Worm (Caenorhabditis elegans) whole organism, L4 larva: ENCODE data around the gene ZK637.15.

ENCODE experiments used
- R02D3.7 ChIP-seq: fragments of 150-350 bp; sonication (generic microtip); optimal IDR thresholded peaks from 3 replicates; lab custom pipeline; 2014; ENCODE audit warnings: missing biosample characterization, missing genetic modification characterization
- ama-1 ChIP-seq: fragments of 150-350 bp; optimal IDR thresholded peaks from 2 replicates; lab custom pipeline; 2014; ENCODE audit warnings: inconsistent platforms, mixed read lengths
- dmd-6 ChIP-seq: fragments of 200-800 bp; sonication (Bioruptor generic); IDR thresholded peaks from 2 replicates; pipeline ENCODE4 v1.3.6; 2022; ENCODE audit warnings: missing genetic modification reagents, missing genetic modification characterization, missing compliant biosample characterization
- dpl-1 ChIP-seq: fragments of 150-350 bp; optimal IDR thresholded peaks from 2 replicates; lab custom pipeline; 2014; ENCODE audit warnings: missing biosample characterization, missing genetic modification reagents, missing genetic modification characterization
- fkh-10 ChIP-seq: fragments of 150-350 bp; optimal IDR thresholded peaks from 2 replicates; lab custom pipeline; 2014; ENCODE audit warnings: missing biosample characterization, missing genetic modification reagents, missing genetic modification characterization
- lsy-2 ChIP-seq, 2 experiments: fragments of 150-350 bp in 1 of 2; sonication (generic microtip) in 1 of 2; optimal IDR thresholded peaks; 2 replicates each; lab custom pipeline; 2014 to 2017; ENCODE audit warnings: missing biosample characterization in 2 of 2, missing genetic modification characterization in 2 of 2
- snpc-4 ChIP-seq: fragments of 150-350 bp; optimal IDR thresholded peaks from 2 replicates; lab custom pipeline; 2014; ENCODE audit warnings: missing biosample characterization, missing genetic modification characterization
- zip-11 ChIP-seq: fragments of 200-800 bp; sonication (Bioruptor generic); IDR thresholded peaks from 2 replicates; pipeline ENCODE4 v1.3.6; 2022; ENCODE audit warnings: missing genetic modification characterization, missing compliant biosample characterization

- TF ChIP-seq zip-11 (GFP tag; lab: Robert Waterston, UW) = no peak
- TF ChIP-seq R02D3.7 (tag; lab: Kevin White, UChicago) = no peak
- no peak for TF ChIP-seq dmd-6 (GFP tag; lab: Robert Waterston, UW)
- no peak for TF ChIP-seq ama-1 (lab: Kevin White, UChicago)
- TF ChIP-seq snpc-4 = no peak
- no peak for TF ChIP-seq dpl-1 (GFP tag; lab: Kevin White, UChicago)
- TF ChIP-seq lsy-2 (tag; optimal IDR thresholded peaks at IDR 0.05; lab: Kevin White, UChicago) = no peak
- TF ChIP-seq fkh-10 (GFP tag; lab: Kevin White, UChicago) = no peak
These were observed 13.8 kb downstream of the ZK637.15 start for ce11 chrIII:8933696-8934095.
